Fruit fly (Drosophila melanogaster): Measurements from ENCODE around the gene Tsf1.
A peak's percentile ranks its signal among the peaks of the same experiment; 100 is the strongest.

Gene Tsf1

dm6 chrX:18409449-18409848 is 22.6 kb downstream of the Tsf1 start:
- TF ChIP-seq eg (GFP tag; IDR thresholded peaks at IDR 0.05) (0 out of 3 replicates have a peak, but pooled peaks have one; percentile 9), Eip78C (GFP tag) (peak; percentile 12), Smox (GFP tag; optimal IDR thresholded peaks at IDR 0.05) (no peak)

dm6 chrX:18409938-18410337 is 23.1 kb downstream of the Tsf1 start, which contains the start of gene Nt5b:
TSS of gene Nt5b (minus strand) at chrX:18410144.
- no peak for TF ChIP-seq pdm3 (GFP tag; optimal IDR thresholded peaks at IDR 0.05)
- peak; percentile 64 for TF ChIP-seq fkh (GFP tag; optimal IDR thresholded peaks at IDR 0.05)

dm6 chrX:18415115-18415514 is 28.2 kb downstream of the Tsf1 start, which contains the start of gene CG15056:
TSS of gene CG15056 (plus strand) at chrX:18415415.
- no peak for TF ChIP-seq CG8119 (GFP tag; IDR thresholded peaks at IDR 0.05)
- TF ChIP-seq Eip93F (GFP tag; optimal IDR thresholded peaks at IDR 0.05): no peak

DNA sequence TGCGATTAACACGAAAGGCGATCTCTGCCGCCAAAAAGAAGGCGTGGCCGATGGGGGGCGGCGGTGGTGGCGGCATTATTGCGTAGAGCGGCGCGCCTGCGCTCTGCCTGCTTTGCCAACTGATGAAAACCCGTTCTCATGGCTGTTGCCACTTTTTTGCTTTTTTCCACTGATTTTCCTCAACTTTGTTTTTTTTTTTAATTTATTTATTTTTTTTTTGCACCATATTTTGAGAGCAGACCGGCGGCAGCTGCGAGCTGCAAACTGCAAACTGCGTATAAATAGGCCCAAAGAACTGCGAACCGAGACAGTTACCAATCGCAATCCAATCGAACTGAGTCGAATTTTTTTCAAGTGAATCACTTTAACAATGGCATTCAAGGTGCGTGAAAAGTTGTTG is 35.2 kb downstream of the Tsf1 start, which contains the start of gene CG42323:
TSS of gene CG42323 (plus strand) at position 302 of the 400 bp plus-strand sequence.
- TF ChIP-seq spab (GFP tag; optimal IDR thresholded peaks at IDR 0.05): no peak
- peak; percentile 42 for TF ChIP-seq CG6276 (GFP tag; optimal IDR thresholded peaks at IDR 0.05)
- peak; percentile 77 for TF ChIP-seq eg (GFP tag; IDR thresholded peaks at IDR 0.05)
- TF ChIP-seq CG8119 (GFP tag; IDR thresholded peaks at IDR 0.05): 0 out of 3 replicates have a peak, but pooled peaks have one; percentile 43
- peak; percentile 62 for TF ChIP-seq CG15336 (GFP tag; IDR thresholded peaks at IDR 0.05)
- TF ChIP-seq CG6163 (GFP tag; IDR thresholded peaks at IDR 0.05): 0 out of 3 replicates have a peak, but pooled peaks have one; percentile 22
- TF ChIP-seq CG3032 (tag; optimal IDR thresholded peaks at IDR 0.05): no peak
- TF ChIP-seq Lpt (GFP tag; optimal IDR thresholded peaks at IDR 0.05): no peak

- no peak for TF ChIP-seq Eip93F (GFP tag; optimal IDR thresholded peaks at IDR 0.05)
- no peak for TF ChIP-seq salr (GFP tag; optimal IDR thresholded peaks at IDR 0.05)
- no peak for TF ChIP-seq Hr4 (GFP tag; optimal IDR thresholded peaks at IDR 0.05)
- no peak for TF ChIP-seq achi (GFP tag; optimal IDR thresholded peaks at IDR 0.05)
- TF ChIP-seq CG7368 (GFP tag; optimal IDR thresholded peaks at IDR 0.05): no peak
- no peak for TF ChIP-seq fkh (GFP tag; optimal IDR thresholded peaks at IDR 0.05)
These were observed 50.3 kb downstream of the Tsf1 start, which contains the start of gene CG6290 for dm6 chrX:18437190-18437589. TSS of gene CG6290 (plus strand) at chrX:18437490.

dm6 chrX:18438568-18438967 is 51.7 kb downstream of the Tsf1 start, which contains the start of gene CG32551:
TSS of gene CG32551 (plus strand) at chrX:18438868.
- TF ChIP-seq pdm3 (GFP tag; optimal IDR thresholded peaks at IDR 0.05): no peak
- peak; percentile 18 for TF ChIP-seq svp (GFP tag)

DNA sequence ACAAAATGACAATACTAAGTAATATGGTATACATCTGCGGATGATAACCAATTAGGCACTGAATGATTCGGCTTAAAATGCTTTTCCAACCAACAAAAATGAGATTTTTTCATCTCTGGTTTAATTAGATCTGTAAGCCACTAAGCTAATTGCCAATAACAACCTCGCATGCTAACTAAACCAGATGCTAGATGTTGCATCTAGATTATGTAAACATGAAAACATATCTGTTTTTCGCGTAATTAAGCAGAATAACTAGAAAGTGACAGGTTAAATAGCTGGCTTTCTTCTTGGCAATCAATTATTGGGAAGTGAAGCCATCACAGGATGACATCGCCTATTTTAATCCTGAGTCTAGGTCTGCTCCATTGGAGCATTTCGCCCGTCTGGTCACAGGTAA is 52.5 kb downstream of the Tsf1 start, which contains the start of gene CG43841:
TSS of gene CG43841 (plus strand) at position 301 of the 400 bp plus-strand sequence.
- TF ChIP-seq Eip93F (GFP tag; optimal IDR thresholded peaks at IDR 0.05) (no peak), CG32006 (GFP tag; optimal IDR thresholded peaks at IDR 0.05) (no peak), eg (GFP tag; IDR thresholded peaks at IDR 0.05) (no peak), dac (GFP tag; optimal IDR thresholded peaks at IDR 0.05) (no peak), Blimp-1 (GFP tag; optimal IDR thresholded peaks at IDR 0.05) (no peak), Eip75B (GFP tag; optimal IDR thresholded peaks at IDR 0.05) (no peak), Met (GFP tag; optimal IDR thresholded peaks at IDR 0.05) (no peak), fd59A (GFP tag; optimal IDR thresholded peaks at IDR 0.05) (no peak), CG11294 (GFP tag; IDR thresholded peaks at IDR 0.05) (no peak), CG8632 (GFP tag; optimal IDR thresholded peaks at IDR 0.05) (no peak), salr (GFP tag; optimal IDR thresholded peaks at IDR 0.05) (no peak)
